Fruit fly (Drosophila melanogaster): ENCODE results near the gene CG15317.

The CG15317 gene

DNA sequence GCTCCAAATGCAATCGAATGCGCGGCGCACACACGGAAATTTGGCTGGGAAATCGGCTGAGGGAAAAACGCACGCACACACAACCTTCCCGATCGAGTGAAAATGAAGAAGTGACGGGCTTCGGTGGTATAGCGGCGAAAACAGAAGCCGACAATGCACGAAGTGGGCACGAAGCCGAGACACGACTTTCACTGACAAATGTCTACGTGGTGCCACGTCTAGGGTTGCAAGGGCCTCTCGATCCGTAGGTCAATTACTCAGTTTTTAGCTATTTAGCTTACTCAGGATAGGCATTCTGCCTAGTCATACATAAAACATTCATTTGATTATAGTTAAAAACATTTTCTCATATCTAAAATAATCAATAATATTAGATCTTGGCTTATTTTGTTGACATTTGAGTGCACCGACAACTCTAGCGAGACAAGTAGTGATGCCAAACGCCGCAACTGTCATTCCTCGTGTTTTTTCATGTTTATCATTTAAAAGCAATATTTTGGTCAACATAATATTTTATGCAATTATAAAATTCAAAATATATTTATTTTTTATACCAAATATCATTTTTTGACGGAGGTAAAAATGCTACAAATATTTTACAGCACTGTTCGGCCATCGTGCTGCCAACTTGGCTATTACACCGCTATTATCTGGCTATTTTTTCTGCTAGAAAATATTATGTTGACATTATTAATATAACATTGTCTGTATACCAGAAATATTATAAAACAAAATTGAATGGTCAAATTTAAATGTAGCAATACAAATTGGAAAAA, 2.6 kb downstream of the CG15317 start (continued):
- TF ChIP-seq CG7963 (GFP tag; IDR thresholded peaks at IDR 0.05; ENCODE audit: partially characterized antibody) (no peak), CG2712 (tag; optimal IDR thresholded peaks at IDR 0.05) (peak; percentile 92), Six4 (GFP tag; optimal IDR thresholded peaks at IDR 0.05) (peak; percentile 78), zfh2 (GFP tag; optimal IDR thresholded peaks at IDR 0.05) (peak; percentile 53), CG10209 (GFP tag; optimal IDR thresholded peaks at IDR 0.05) (peak; percentile 86), wdn (GFP tag; IDR thresholded peaks at IDR 0.05) (peak; percentile 61), CG2120 (GFP tag; optimal IDR thresholded peaks at IDR 0.05) (peak; percentile 86), Jarid2 (GFP tag; optimal IDR thresholded peaks at IDR 0.05) (peak; percentile 74), bsh (GFP tag; optimal IDR thresholded peaks at IDR 0.05) (peak; percentile 51 to 93), Optix (GFP tag; IDR thresholded peaks at IDR 0.05) (peak; percentile 83; the same call in 2 of the 3 replicates), CG1233 (GFP tag; optimal IDR thresholded peaks at IDR 0.05) (peak; percentile 69), CG4360 (GFP tag; IDR thresholded peaks at IDR 0.05) (0 out of 2 replicates have a peak, but pooled peaks have one; percentile 27), HmgZ (tag; optimal IDR thresholded peaks at IDR 0.05) (peak; percentile 88), gro (GFP tag; optimal IDR thresholded peaks at IDR 0.05) (peak; percentile 55), CG8478 (optimal IDR thresholded peaks at IDR 0.05) (no peak), CG12391 (tag; optimal IDR thresholded peaks at IDR 0.05) (peak; percentile 88), dpn (GFP tag; optimal IDR thresholded peaks at IDR 0.05) (peak; percentile 82 to 88), emc (GFP tag; optimal IDR thresholded peaks at IDR 0.05) (peak; percentile 33), sima (GFP tag; optimal IDR thresholded peaks at IDR 0.05) (no peak), CG17359 (tag; optimal IDR thresholded peaks at IDR 0.05) (peak; percentile 86), Vsx1 (GFP tag; optimal IDR thresholded peaks at IDR 0.05) (peak; percentile 76), gsb-n (tag; optimal IDR thresholded peaks at IDR 0.05) (peak; percentile 81), CG17361 (GFP tag; IDR thresholded peaks at IDR 0.05) (peak; percentile 77; the same call in 2 of the 3 replicates), CG17612 (GFP tag; IDR thresholded peaks at IDR 0.05) (peak; percentile 83), pita (GFP tag; optimal IDR thresholded peaks at IDR 0.05) (no peak), CG4424 (GFP tag; optimal IDR thresholded peaks at IDR 0.05) (peak; percentile 89), CG17328 (GFP tag; IDR thresholded peaks at IDR 0.05) (peak; percentile 89), CG12659 (GFP tag; optimal IDR thresholded peaks at IDR 0.05) (peak; percentile 92), Hr39 (optimal IDR thresholded peaks at IDR 0.05) (no peak), croc (GFP tag; conservative IDR thresholded peaks at IDR 0.05) (peak; percentile 85), CG11560 (tag; IDR thresholded peaks at IDR 0.05) (peak; percentile 75; the same call in 2 of the 3 replicates), C15 (GFP tag; IDR thresholded peaks at IDR 0.05) (peak; percentile 75; the same call in 1 of the 3 replicates), ci (GFP tag; IDR thresholded peaks at IDR 0.05) (peak; percentile 92), Hr3 (GFP tag; optimal IDR thresholded peaks at IDR 0.05) (peak; percentile 85), CG10274 (GFP tag; optimal IDR thresholded peaks at IDR 0.05) (peak; percentile 52), CG30431 (GFP tag; optimal IDR thresholded peaks at IDR 0.05) (peak; percentile 82), stwl (tag; optimal IDR thresholded peaks at IDR 0.05) (peak; percentile 57), sisA (GFP tag; IDR thresholded peaks at IDR 0.05) (peak; percentile 80), Abd-B (GFP tag; optimal IDR thresholded peaks at IDR 0.05) (peak; percentile 37), lab (GFP tag; optimal IDR thresholded peaks at IDR 0.05) (peak; percentile 93), crc (GFP tag; optimal IDR thresholded peaks at IDR 0.05) (peak; percentile 38), CG8290 (GFP tag; optimal IDR thresholded peaks at IDR 0.05) (peak; percentile 85), CG8290 (tag; optimal IDR thresholded peaks at IDR 0.05) (peak; percentile 44 to 89), sens-2 (GFP tag; IDR thresholded peaks at IDR 0.05) (peak; percentile 55), Spps (tag; optimal IDR thresholded peaks at IDR 0.05) (peak; percentile 78), dmrt99B (tag; optimal IDR thresholded peaks at IDR 0.05) (peak; percentile 88), sqz (GFP tag; optimal IDR thresholded peaks at IDR 0.05) (peak; percentile 75), Poxn (GFP tag; IDR thresholded peaks at IDR 0.05) (no peak), CG11723 (GFP tag; optimal IDR thresholded peaks at IDR 0.05) (peak; percentile 81), ab (GFP tag; optimal IDR thresholded peaks at IDR 0.05) (peak; percentile 55)

All from whole organism, embryonic.